Fruit fly (Drosophila melanogaster): Measurements from ENCODE around the gene Rop.

Gene Rop

DNA sequence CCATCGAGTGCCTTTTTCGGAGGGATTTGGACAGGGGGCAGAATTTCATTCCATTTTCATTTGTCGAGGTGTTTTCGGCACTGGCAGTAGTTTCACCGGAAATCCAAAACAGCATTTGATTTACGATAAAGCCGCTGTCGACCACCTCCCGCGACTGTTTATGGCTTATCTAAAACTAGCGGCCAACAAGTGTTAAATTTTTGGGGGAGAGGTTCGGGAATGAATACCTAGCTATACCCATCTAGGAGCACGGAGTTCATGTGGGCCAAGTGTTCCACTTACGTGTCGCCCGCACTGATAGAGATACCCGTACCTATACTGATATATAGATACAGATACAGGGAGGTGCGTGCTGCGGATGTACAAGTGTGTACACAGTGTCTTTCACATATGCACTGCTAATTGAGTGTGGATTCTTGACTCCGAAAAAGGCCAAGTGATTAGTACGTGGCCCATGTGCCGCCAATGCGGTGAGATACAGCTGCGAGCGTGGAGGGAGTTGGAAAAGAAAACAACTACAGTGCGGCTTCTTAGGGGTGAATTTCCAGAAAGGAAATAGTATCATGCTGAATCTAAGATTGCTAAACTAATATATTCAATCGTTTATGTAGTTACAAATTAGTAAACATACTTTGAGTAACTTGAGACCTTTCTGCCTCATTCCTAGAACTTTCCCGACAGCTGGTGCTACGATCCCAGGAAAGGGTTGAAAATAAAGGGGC, 19.0 kb downstream of the Rop start (continued):
- TF ChIP-seq crc (GFP tag; optimal IDR thresholded peaks at IDR 0.05) (no peak), CG11085 (GFP tag; IDR thresholded peaks at IDR 0.05) (no peak), toy (GFP tag; IDR thresholded peaks at IDR 0.05) (no peak), bigmax (GFP tag; optimal IDR thresholded peaks at IDR 0.05) (no peak), pb (GFP tag; optimal IDR thresholded peaks at IDR 0.05) (no peak), Hmr (GFP tag; optimal IDR thresholded peaks at IDR 0.05) (peak; percentile 3), CG14014 (GFP tag; IDR thresholded peaks at IDR 0.05) (no peak), CG7786 (GFP tag; optimal IDR thresholded peaks at IDR 0.05) (no peak), CG11504 (tag; optimal IDR thresholded peaks at IDR 0.05) (peak; percentile 7), bsh (GFP tag; optimal IDR thresholded peaks at IDR 0.05) (peak in 1 of 2 experiments; percentile 3), CG9609 (GFP tag; optimal IDR thresholded peaks at IDR 0.05) (no peak), CG31388 (GFP tag; optimal IDR thresholded peaks at IDR 0.05) (no peak), MBD-R2 (GFP tag; IDR thresholded peaks at IDR 0.05) (no peak), Sry-δ (GFP tag; optimal IDR thresholded peaks at IDR 0.05) (no peak), corto (GFP tag; optimal IDR thresholded peaks at IDR 0.05) (no peak), bab2 (GFP tag; optimal IDR thresholded peaks at IDR 0.05) (peak; percentile 11), ewg (GFP tag; optimal IDR thresholded peaks at IDR 0.05) (no peak), Mes4 (GFP tag; optimal IDR thresholded peaks at IDR 0.05) (no peak), CoRest (tag; optimal IDR thresholded peaks at IDR 0.05) (no peak), CG3847 (GFP tag; IDR thresholded peaks at IDR 0.05) (no peak), sna (GFP tag; IDR thresholded peaks at IDR 0.05; ENCODE audit: partially characterized antibody) (no peak), CG4282 (GFP tag; optimal IDR thresholded peaks at IDR 0.05) (no peak), ara (GFP tag; IDR thresholded peaks at IDR 0.05) (0 out of 2 replicates have a peak, but pooled peaks have one; percentile 20), Neu2 (GFP tag; optimal IDR thresholded peaks at IDR 0.05; ENCODE audit: borderline replicate concordance) (no peak), aop (GFP tag; IDR thresholded peaks at IDR 0.05) (no peak), dimm (GFP tag; IDR thresholded peaks at IDR 0.05) (no peak), CG4730 (GFP tag; IDR thresholded peaks at IDR 0.05) (no peak), Hey (tag; optimal IDR thresholded peaks at IDR 0.05) (peak; percentile 77), emc (GFP tag; optimal IDR thresholded peaks at IDR 0.05) (no peak), CG1602 (GFP tag; optimal IDR thresholded peaks at IDR 0.05) (no peak), Bteb2 (GFP tag; optimal IDR thresholded peaks at IDR 0.05) (no peak), CG32772 (GFP tag; IDR thresholded peaks at IDR 0.05) (no peak), chif (GFP tag; optimal IDR thresholded peaks at IDR 0.05) (no peak), Xbp1 (GFP tag; optimal IDR thresholded peaks at IDR 0.05) (peak; percentile 32), CG13624 (GFP tag; optimal IDR thresholded peaks at IDR 0.05) (no peak), CG17568 (GFP tag; optimal IDR thresholded peaks at IDR 0.05) (no peak), CG12219 (GFP tag; optimal IDR thresholded peaks at IDR 0.05) (no peak), dm (GFP tag; optimal IDR thresholded peaks at IDR 0.05) (no peak), fd64A (GFP tag; optimal IDR thresholded peaks at IDR 0.05) (no peak), HLH4C (GFP tag; IDR thresholded peaks at IDR 0.05; ENCODE audit: partially characterized antibody) (no peak), hkb (optimal IDR thresholded peaks at IDR 0.05) (no peak), hkb (GFP tag; IDR thresholded peaks at IDR 0.05) (0 out of 2 replicates have a peak, but pooled peaks have one; percentile 7), CG14050 (GFP tag; IDR thresholded peaks at IDR 0.05) (no peak), Dad (GFP tag; optimal IDR thresholded peaks at IDR 0.05) (no peak), gsb-n (tag; optimal IDR thresholded peaks at IDR 0.05) (no peak), Gug (GFP tag; IDR thresholded peaks at IDR 0.05) (no peak), HmgD (GFP tag; optimal IDR thresholded peaks at IDR 0.05) (no peak), Dbx (GFP tag; IDR thresholded peaks at IDR 0.05) (no peak), CG8388 (GFP tag; optimal IDR thresholded peaks at IDR 0.05) (no peak), hb (GFP tag; IDR thresholded peaks at IDR 0.05; ENCODE audit: partially characterized antibody) (no peak), CG15073 (GFP tag; optimal IDR thresholded peaks at IDR 0.05) (no peak)
